Fruit fly (Drosophila melanogaster) whole organism, embryonic: ENCODE measurements around the gene rols.

Experiments used
- Antp ChIP-seq: fragments of 200-800 bp; sonication (Bioruptor generic); optimal IDR thresholded peaks from 3 replicates; lab custom pipeline; 2016; ENCODE audit warnings: missing biosample characterization, missing genetic modification characterization
- CG10431 ChIP-seq: fragments of 200-800 bp; sonication (Bioruptor generic); optimal IDR thresholded peaks from 3 replicates; lab custom pipeline; 2018; ENCODE audit warnings: missing biosample characterization, mild to moderate bottlenecking, missing genetic modification characterization
- CG11247 ChIP-seq: fragments of 200-800 bp; sonication (Bioruptor generic); IDR thresholded peaks from 2 replicates; pipeline ENCODE4 v1.3.6; 2022; ENCODE audit warnings: missing biosample characterization, missing genetic modification characterization
- CG11504 ChIP-seq: fragments of 200-800 bp; sonication (Bioruptor generic); optimal IDR thresholded peaks from 3 replicates; lab custom pipeline; 2019; ENCODE audit warnings: missing biosample characterization, mild to moderate bottlenecking, missing genetic modification characterization, moderate library complexity
- CG12744 ChIP-seq: fragments of 200-800 bp; sonication (Bioruptor generic); optimal IDR thresholded peaks from 2 replicates; lab custom pipeline; 2016; ENCODE audit warnings: missing biosample characterization, missing genetic modification characterization
- CG13296 ChIP-seq: fragments of 200-800 bp; sonication (Bioruptor generic); optimal IDR thresholded peaks from 3 replicates; lab custom pipeline; 2018; ENCODE audit warnings: missing biosample characterization, mild to moderate bottlenecking, missing genetic modification characterization
- CG13424 ChIP-seq: fragments of 200-800 bp; sonication (Bioruptor generic); optimal IDR thresholded peaks from 2 replicates; lab custom pipeline; 2019; ENCODE audit warnings: missing biosample characterization, mild to moderate bottlenecking, missing genetic modification characterization, moderate library complexity
- CG14965 ChIP-seq: fragments of 200-800 bp; sonication (Bioruptor generic); optimal IDR thresholded peaks from 2 replicates; lab custom pipeline; 2016; ENCODE audit warnings: missing biosample characterization, missing genetic modification characterization, borderline replicate concordance
- CG1529 ChIP-seq: fragments of 200-800 bp; sonication (Bioruptor generic); optimal IDR thresholded peaks from 3 replicates; lab custom pipeline; 2018; ENCODE audit warnings: missing biosample characterization, missing genetic modification characterization
- CG15601 ChIP-seq: fragments of 200-800 bp; sonication (Bioruptor generic); optimal IDR thresholded peaks from 3 replicates; lab custom pipeline; 2019; ENCODE audit warnings: missing biosample characterization, mild to moderate bottlenecking, missing genetic modification characterization, moderate library complexity
- CG18262 ChIP-seq: fragments of 200-800 bp; optimal IDR thresholded peaks from 3 replicates; lab custom pipeline; 2019; ENCODE audit warnings: missing biosample characterization, mild to moderate bottlenecking, missing genetic modification characterization, moderate library complexity
- CG18619 ChIP-seq: fragments of 200-800 bp; sonication (Bioruptor generic); optimal IDR thresholded peaks from 3 replicates; lab custom pipeline; 2017; ENCODE audit warnings: missing biosample characterization, mild to moderate bottlenecking, missing genetic modification characterization
- CG30020 ChIP-seq: fragments of 200-800 bp; optimal IDR thresholded peaks from 2 replicates; lab custom pipeline; 2019; ENCODE audit warnings: missing biosample characterization, mild to moderate bottlenecking, missing genetic modification characterization, moderate library complexity
- CG31441 ChIP-seq: fragments of 200-800 bp; sonication (Bioruptor generic); IDR thresholded peaks from 2 replicates; pipeline ENCODE4 v1.3.6; 2022; ENCODE audit warnings: missing biosample characterization, missing genetic modification characterization
- CG34376 ChIP-seq: fragments of 200-800 bp; sonication (Bioruptor generic); optimal IDR thresholded peaks from 2 replicates; lab custom pipeline; 2018; ENCODE audit warnings: missing biosample characterization, mild to moderate bottlenecking, missing genetic modification characterization
- CG3995 ChIP-seq: fragments of 200-800 bp; sonication (Bioruptor generic); optimal IDR thresholded peaks from 3 replicates; lab custom pipeline; 2016; ENCODE audit warnings: missing biosample characterization, missing genetic modification characterization
- CG4617 ChIP-seq: fragments of 200-800 bp; sonication (Bioruptor generic); optimal IDR thresholded peaks from 3 replicates; lab custom pipeline; 2016; ENCODE audit warnings: missing biosample characterization, missing genetic modification characterization, borderline replicate concordance
- CG5953 ChIP-seq: fragments of 200-800 bp; sonication (Bioruptor generic); IDR thresholded peaks from 2 replicates; pipeline ENCODE4 v1.3.6; 2022; ENCODE audit warnings: missing biosample characterization, missing genetic modification characterization
- CG6683 ChIP-seq: fragments of 200-800 bp; sonication (Bioruptor generic); optimal IDR thresholded peaks from 2 replicates; lab custom pipeline; 2017; ENCODE audit warnings: missing biosample characterization, mild to moderate bottlenecking, missing genetic modification characterization, missing genetic modification reagents
- CG7987 ChIP-seq: fragments of 200-800 bp; sonication (Bioruptor generic); optimal IDR thresholded peaks from 2 replicates; lab custom pipeline; 2018; ENCODE audit warnings: missing biosample characterization, mild to moderate bottlenecking, missing genetic modification characterization, moderate library complexity
- CG8290 ChIP-seq, 3 experiments: fragments of 200-800 bp; sonication (Bioruptor generic); optimal IDR thresholded peaks; 2 replicates each; lab custom pipeline; 2016 to 2019; ENCODE audit warnings: missing biosample characterization in 3 of 3, missing genetic modification characterization in 3 of 3, mild to moderate bottlenecking in 2 of 3, moderate library complexity in 1 of 3
- D ChIP-seq, 2 experiments: fragments of 200-800 bp in 1 of 2; fragments of >200 bp in 1 of 2; sonication (Bioruptor generic) in 1 of 2; optimal IDR thresholded peaks; 2 replicates in 1 of 2; 3 replicates in 1 of 2; lab custom pipeline; 2017; ENCODE audit warnings: mild to moderate bottlenecking in 1 of 2, missing biosample characterization in 1 of 2, missing genetic modification characterization in 1 of 2, missing genetic modification reagents in 1 of 2
- Dip2 ChIP-seq: fragments of 200-800 bp; sonication (Bioruptor generic); IDR thresholded peaks from 2 replicates; pipeline ENCODE4 v1.3.6; 2022; ENCODE audit warnings: missing biosample characterization, missing genetic modification characterization
- ERR ChIP-seq: fragments of 200-800 bp; sonication (Bioruptor generic); optimal IDR thresholded peaks from 2 replicates; lab custom pipeline; 2016; ENCODE audit warnings: missing biosample characterization, missing genetic modification characterization
- Fer2 ChIP-seq: fragments of 200-800 bp; sonication (Bioruptor generic); optimal IDR thresholded peaks from 2 replicates; lab custom pipeline; 2018; ENCODE audit warnings: missing biosample characterization, mild to moderate bottlenecking, missing genetic modification characterization, moderate library complexity
- Gug ChIP-seq: fragments of 200-800 bp; sonication (Bioruptor generic); IDR thresholded peaks from 4 replicates; pipeline ENCODE4 v1.3.6; 2022; ENCODE audit warnings: missing biosample characterization, missing genetic modification characterization
- Hr39 ChIP-seq: fragments of >200 bp; optimal IDR thresholded peaks from 2 replicates; lab custom pipeline; 2017
- Hr78 ChIP-seq, 2 experiments: fragments of 200-800 bp in 1 of 2; fragments of >200 bp in 1 of 2; sonication (Bioruptor generic) in 1 of 2; optimal IDR thresholded peaks; 2 replicates each; lab custom pipeline; 2017 to 2019; ENCODE audit warnings: missing biosample characterization in 2 of 2, missing genetic modification characterization in 2 of 2, mild to moderate bottlenecking in 1 of 2, moderate library complexity in 1 of 2
- NC2α ChIP-seq: fragments of 200-800 bp; sonication (Bioruptor generic); optimal IDR thresholded peaks from 2 replicates; lab custom pipeline; 2016; ENCODE audit warnings: missing biosample characterization, missing genetic modification characterization
- NFAT ChIP-seq: fragments of 200-800 bp; sonication (Bioruptor generic); IDR thresholded peaks from 2 replicates; pipeline ENCODE4 v1.3.6; 2022; ENCODE audit warnings: missing biosample characterization, missing genetic modification characterization
- Sox102F ChIP-seq: fragments of 200-800 bp; sonication (Bioruptor generic); optimal IDR thresholded peaks from 2 replicates; lab custom pipeline; 2018; ENCODE audit warnings: missing biosample characterization, mild to moderate bottlenecking, missing genetic modification characterization, moderate library complexity
- Stat92E ChIP-seq, 3 experiments: fragments of >200 bp in 2 of 3; fragments of 200-800 bp in 1 of 3; sonication (Bioruptor generic) in 1 of 3; optimal IDR thresholded peaks; 2 replicates each; lab custom pipeline; 2017 to 2019; ENCODE audit warnings: missing biosample characterization in 3 of 3, missing genetic modification characterization in 3 of 3, mild to moderate bottlenecking in 1 of 3, moderate library complexity in 1 of 3
- Xrp1 ChIP-seq: fragments of 200-800 bp; sonication (Bioruptor generic); IDR thresholded peaks from 2 replicates; pipeline ENCODE4 v1.3.6; 2022; ENCODE audit warnings: missing biosample characterization, missing genetic modification characterization
- aop ChIP-seq: fragments of 200-800 bp; sonication (Bioruptor generic); IDR thresholded peaks from 2 replicates; pipeline ENCODE4 v1.3.6; 2022; ENCODE audit warnings: missing biosample characterization, missing genetic modification characterization
- ato ChIP-seq: fragments of 200-800 bp; sonication (Bioruptor generic); IDR thresholded peaks from 2 replicates; pipeline ENCODE4 v1.3.6; 2022; ENCODE audit warnings: missing biosample characterization, missing genetic modification characterization; ENCODE audit not compliant: partially characterized antibody
- caup ChIP-seq: fragments of 200-800 bp; sonication (Bioruptor generic); optimal IDR thresholded peaks from 3 replicates; lab custom pipeline; 2017; ENCODE audit warnings: missing biosample characterization, mild to moderate bottlenecking, missing genetic modification characterization, moderate library complexity; ENCODE audit not compliant: severe bottlenecking
- ems ChIP-seq: fragments of 200-800 bp; sonication (Bioruptor generic); optimal IDR thresholded peaks from 3 replicates; lab custom pipeline; 2016; ENCODE audit warnings: missing biosample characterization, missing genetic modification characterization
- fd64A ChIP-seq: fragments of 200-800 bp; sonication (Bioruptor generic); optimal IDR thresholded peaks from 3 replicates; lab custom pipeline; 2018; ENCODE audit warnings: missing biosample characterization, mild to moderate bottlenecking, missing genetic modification characterization
- hb ChIP-seq: fragments of 200-800 bp; sonication (Bioruptor generic); IDR thresholded peaks from 3 replicates; pipeline ENCODE4 v1.3.6; 2022; ENCODE audit warnings: missing biosample characterization, missing genetic modification characterization; ENCODE audit not compliant: partially characterized antibody
- her ChIP-seq: fragments of 200-800 bp; sonication (Bioruptor generic); optimal IDR thresholded peaks from 2 replicates; lab custom pipeline; 2016; ENCODE audit warnings: missing biosample characterization, missing genetic modification characterization
- insv ChIP-seq, 2 experiments: fragments of 200-800 bp; sonication (Bioruptor generic); optimal IDR thresholded peaks; 3 replicates each; lab custom pipeline; 2016 to 2018; ENCODE audit warnings: missing biosample characterization in 2 of 2, missing genetic modification characterization in 2 of 2
- ken ChIP-seq: fragments of 200-800 bp; sonication (Bioruptor generic); IDR thresholded peaks from 3 replicates; pipeline ENCODE4 v1.3.6; 2022; ENCODE audit warnings: missing biosample characterization, missing genetic modification characterization
- pb ChIP-seq: fragments of 200-800 bp; sonication (Bioruptor generic); optimal IDR thresholded peaks from 3 replicates; lab custom pipeline; 2016; ENCODE audit warnings: missing biosample characterization, missing genetic modification characterization
- prd ChIP-seq, 3 experiments: fragments of >200 bp in 2 of 3; fragments of 200-800 bp in 1 of 3; sonication (Bioruptor generic) in 1 of 3; optimal IDR thresholded peaks in 2 of 3; IDR thresholded peaks in 1 of 3; 2 replicates in 2 of 3; 3 replicates in 1 of 3; pipeline versions ENCODE4 v1.3.6 to Lab custom; 2017 to 2022; ENCODE audit warnings: missing biosample characterization in 1 of 3, missing genetic modification characterization in 1 of 3
- sc ChIP-seq, 3 experiments: fragments of >200 bp in 2 of 3; fragments of 200-800 bp in 1 of 3; sonication (Bioruptor generic) in 1 of 3; optimal IDR thresholded peaks; 2 replicates in 2 of 3; 3 replicates in 1 of 3; lab custom pipeline; 2017; ENCODE audit warnings: mild to moderate bottlenecking in 1 of 3, missing biosample characterization in 1 of 3, missing genetic modification characterization in 1 of 3, missing genetic modification reagents in 1 of 3
- sqz ChIP-seq: fragments of 200-800 bp; sonication (Bioruptor generic); optimal IDR thresholded peaks from 3 replicates; lab custom pipeline; 2018; ENCODE audit warnings: missing biosample characterization, mild to moderate bottlenecking, missing genetic modification characterization
- trem ChIP-seq: fragments of 200-800 bp; optimal IDR thresholded peaks from 3 replicates; lab custom pipeline; 2019; ENCODE audit warnings: missing biosample characterization, mild to moderate bottlenecking, missing genetic modification characterization, moderate library complexity
- tup ChIP-seq: fragments of 200-800 bp; sonication (Bioruptor generic); optimal IDR thresholded peaks from 2 replicates; lab custom pipeline; 2016; ENCODE audit warnings: missing biosample characterization, mild to moderate bottlenecking, missing genetic modification characterization, moderate library complexity

The rols gene

dm6 chr3L:12053695-12054094 lies 11.0 kb downstream of the rols start (continued):
- TF ChIP-seq D (optimal IDR thresholded peaks at IDR 0.05; lab: Kevin White, UChicago) (no peak), D (GFP tag; optimal IDR thresholded peaks at IDR 0.05; lab: Kevin White, UChicago) (peak; percentile 57), CG18619 (GFP tag; lab: Kevin White, UChicago) (no peak), CG4617 (GFP tag; lab: Kevin White, UChicago) (no peak), trem (tag; lab: Kevin White, UChicago) (peak; percentile 26), sc (optimal IDR thresholded peaks at IDR 0.05; lab: Kevin White, UChicago) (no peak), sc (GFP tag; optimal IDR thresholded peaks at IDR 0.05; lab: Kevin White, UChicago) (no peak), CG5953 (GFP tag; lab: Robert Waterston, UW) (no peak), ken (GFP tag; lab: Robert Waterston, UW) (peak; percentile 36; the same call in 1 of the 3 replicates), her (GFP tag; lab: Kevin White, UChicago) (peak; percentile 57), CG13296 (GFP tag; lab: Kevin White, UChicago) (no peak), CG18262 (tag; lab: Kevin White, UChicago) (peak; percentile 52), sqz (GFP tag; lab: Kevin White, UChicago) (no peak), prd (optimal IDR thresholded peaks at IDR 0.05; lab: Kevin White, UChicago) (no peak), prd (GFP tag; IDR thresholded peaks at IDR 0.05; lab: Robert Waterston, UW) (0 out of 3 replicates have a peak, but pooled peaks have one; percentile 40), pb (GFP tag; lab: Kevin White, UChicago) (peak; percentile 53), Antp (GFP tag; lab: Kevin White, UChicago) (peak; percentile 46), CG8290 (GFP tag; optimal IDR thresholded peaks at IDR 0.05; lab: Kevin White, UChicago) (no peak), CG8290 (tag; optimal IDR thresholded peaks at IDR 0.05; lab: Kevin White, UChicago) (peak in 1 of 2 experiments; percentile 12), Hr78 (GFP tag; optimal IDR thresholded peaks at IDR 0.05; lab: Kevin White, UChicago) (peak in 1 of 2 experiments; percentile 24), CG11504 (tag; lab: Kevin White, UChicago) (peak; percentile 52), Xrp1 (GFP tag; lab: Robert Waterston, UW) (peak; percentile 63), CG1529 (GFP tag; lab: Kevin White, UChicago) (peak; percentile 19), hb (GFP tag; lab: Robert Waterston, UW) (no peak), fd64A (GFP tag; lab: Kevin White, UChicago) (peak; percentile 35), CG11247 (no peak), NC2α (GFP tag; lab: Kevin White, UChicago) (no peak), CG6683 (no peak), CG30020 (no peak), CG31441 (GFP tag; lab: Robert Waterston, UW) (peak; percentile 37; the same call in 1 of the 2 replicates), CG13424 (tag; lab: Kevin White, UChicago) (no peak), CG15601 (peak; percentile 22), NFAT (no peak), CG34376 (no peak), ato (GFP tag; lab: Robert Waterston, UW) (no peak), ERR (GFP tag; lab: Kevin White, UChicago) (no peak), Dip2 (GFP tag; lab: Robert Waterston, UW) (no peak), Stat92E (GFP tag; optimal IDR thresholded peaks at IDR 0.05; lab: Kevin White, UChicago) (peak in 1 of 3 experiments; percentile 87), CG14965 (no peak), Sox102F (peak; percentile 45), caup (GFP tag; lab: Kevin White, UChicago) (no peak), tup (GFP tag; lab: Kevin White, UChicago) (no peak), CG10431 (GFP tag; lab: Kevin White, UChicago) (no peak), Gug (GFP tag; lab: Robert Waterston, UW) (no peak), CG12744 (GFP tag; lab: Kevin White, UChicago) (no peak), Hr39 (lab: Kevin White, UChicago) (no peak), Fer2 (no peak), aop (no peak), ems (GFP tag; lab: Kevin White, UChicago) (peak; percentile 54), CG7987 (GFP tag; lab: Kevin White, UChicago) (no peak), insv (GFP tag; optimal IDR thresholded peaks at IDR 0.05; lab: Kevin White, UChicago) (no peak), CG3995 (GFP tag; lab: Kevin White, UChicago) (no peak)
